Fruit fly (Drosophila melanogaster) whole organism, embryonic: ENCODE measurements around the gene Piezo.

Experiments used
- Antp ChIP-seq: fragments of 200-800 bp; sonication (Bioruptor generic); optimal IDR thresholded peaks from 3 replicates; lab custom pipeline; 2016; ENCODE audit warnings: missing biosample characterization, missing genetic modification characterization
- Asciz ChIP-seq: fragments of 200-800 bp; sonication (Bioruptor generic); optimal IDR thresholded peaks from 2 replicates; lab custom pipeline; 2017; ENCODE audit warnings: missing biosample characterization, mild to moderate bottlenecking, missing genetic modification characterization, missing genetic modification reagents
- Bteb2 ChIP-seq: fragments of 200-800 bp; sonication (Bioruptor generic); optimal IDR thresholded peaks from 2 replicates; lab custom pipeline; 2016; ENCODE audit warnings: missing biosample characterization, missing genetic modification characterization
- C15 ChIP-seq: fragments of 200-800 bp; sonication (Bioruptor generic); IDR thresholded peaks from 3 replicates; pipeline ENCODE4 v1.3.6; 2022; ENCODE audit warnings: missing biosample characterization, missing genetic modification characterization
- CG10431 ChIP-seq: fragments of 200-800 bp; sonication (Bioruptor generic); optimal IDR thresholded peaks from 3 replicates; lab custom pipeline; 2018; ENCODE audit warnings: missing biosample characterization, mild to moderate bottlenecking, missing genetic modification characterization
- CG10565 ChIP-seq: fragments of 200-800 bp; sonication (Bioruptor generic); optimal IDR thresholded peaks from 3 replicates; lab custom pipeline; 2016; ENCODE audit warnings: missing biosample characterization, mild to moderate bottlenecking, missing genetic modification characterization
- CG11560 ChIP-seq: fragments of 200-800 bp; sonication (Bioruptor generic); IDR thresholded peaks from 3 replicates; pipeline ENCODE4 v1.3.6; 2022; ENCODE audit warnings: missing biosample characterization, missing genetic modification characterization
- CG11695 ChIP-seq: fragments of 200-800 bp; sonication (Bioruptor generic); IDR thresholded peaks from 3 replicates; pipeline ENCODE4 v1.3.6; 2022; ENCODE audit warnings: missing biosample characterization, missing genetic modification characterization
- CG15073 ChIP-seq: fragments of 200-800 bp; sonication (Bioruptor generic); optimal IDR thresholded peaks from 2 replicates; lab custom pipeline; 2016; ENCODE audit warnings: missing biosample characterization, missing genetic modification characterization
- CG17912 ChIP-seq: fragments of 200-800 bp; sonication (Bioruptor generic); optimal IDR thresholded peaks from 2 replicates; lab custom pipeline; 2018; ENCODE audit warnings: missing biosample characterization, mild to moderate bottlenecking, missing genetic modification characterization
- CG2889 ChIP-seq: fragments of 200-800 bp; sonication (Bioruptor generic); IDR thresholded peaks from 3 replicates; pipeline ENCODE4 v1.3.6; 2022; ENCODE audit warnings: missing biosample characterization, missing genetic modification characterization
- CG4854 ChIP-seq: fragments of 200-800 bp; sonication (Bioruptor generic); optimal IDR thresholded peaks from 2 replicates; lab custom pipeline; 2016; ENCODE audit warnings: missing biosample characterization, missing genetic modification characterization, inconsistent platforms
- CG7357 ChIP-seq: fragments of 200-800 bp; sonication (Bioruptor generic); IDR thresholded peaks from 3 replicates; pipeline ENCODE4 v1.3.6; 2022; ENCODE audit warnings: missing biosample characterization, missing genetic modification characterization
- CG7963 ChIP-seq: fragments of 200-800 bp; sonication (Bioruptor generic); IDR thresholded peaks from 3 replicates; pipeline ENCODE4 v1.3.6; 2022; ENCODE audit warnings: missing biosample characterization, missing genetic modification characterization; ENCODE audit not compliant: partially characterized antibody
- CG8290 ChIP-seq, 3 experiments: fragments of 200-800 bp; sonication (Bioruptor generic); optimal IDR thresholded peaks; 2 replicates each; lab custom pipeline; 2016 to 2019; ENCODE audit warnings: missing biosample characterization in 3 of 3, missing genetic modification characterization in 3 of 3, mild to moderate bottlenecking in 2 of 3, moderate library complexity in 1 of 3
- CG8478 ChIP-seq: fragments of >200 bp; optimal IDR thresholded peaks from 2 replicates; lab custom pipeline; 2018
- CG9817 ChIP-seq: fragments of 200-800 bp; sonication (Bioruptor generic); optimal IDR thresholded peaks from 2 replicates; lab custom pipeline; 2018; ENCODE audit warnings: missing biosample characterization, mild to moderate bottlenecking, missing genetic modification characterization, moderate library complexity
- Chrac-16 ChIP-seq: fragments of 200-800 bp; sonication (Bioruptor generic); optimal IDR thresholded peaks from 3 replicates; lab custom pipeline; 2016; ENCODE audit warnings: missing biosample characterization, missing genetic modification characterization
- CoRest ChIP-seq: fragments of 200-800 bp; sonication (Bioruptor generic); optimal IDR thresholded peaks from 3 replicates; lab custom pipeline; 2018; ENCODE audit warnings: missing biosample characterization, mild to moderate bottlenecking, missing genetic modification characterization, moderate library complexity
- D19A ChIP-seq: fragments of 200-800 bp; optimal IDR thresholded peaks from 3 replicates; lab custom pipeline; 2019; ENCODE audit warnings: missing biosample characterization, mild to moderate bottlenecking, missing genetic modification characterization, moderate library complexity
- Dfd ChIP-seq, 2 experiments: fragments of >200 bp; optimal IDR thresholded peaks; 2 replicates each; lab custom pipeline; 2017; ENCODE audit warnings: missing biosample characterization in 2 of 2, missing genetic modification characterization in 2 of 2
- Dll ChIP-seq: fragments of 200-800 bp; sonication (Bioruptor generic); IDR thresholded peaks from 4 replicates; pipeline ENCODE4 v1.3.6; 2022; ENCODE audit warnings: missing biosample characterization, missing genetic modification characterization; ENCODE audit not compliant: partially characterized antibody
- Doc3 ChIP-seq: fragments of 200-800 bp; sonication (Bioruptor generic); IDR thresholded peaks from 3 replicates; pipeline ENCODE4 v1.3.6; 2022; ENCODE audit warnings: missing biosample characterization, missing genetic modification characterization; ENCODE audit not compliant: partially characterized antibody
- ERR ChIP-seq: fragments of 200-800 bp; sonication (Bioruptor generic); optimal IDR thresholded peaks from 2 replicates; lab custom pipeline; 2016; ENCODE audit warnings: missing biosample characterization, missing genetic modification characterization
- Elba2 ChIP-seq: fragments of 200-800 bp; sonication (Bioruptor generic); optimal IDR thresholded peaks from 3 replicates; lab custom pipeline; 2016; ENCODE audit warnings: missing biosample characterization, missing genetic modification characterization
- HLH4C ChIP-seq: fragments of 200-800 bp; sonication (Bioruptor generic); IDR thresholded peaks from 3 replicates; pipeline ENCODE4 v1.3.6; 2022; ENCODE audit warnings: missing biosample characterization, missing genetic modification characterization; ENCODE audit not compliant: partially characterized antibody
- Mes4 ChIP-seq: fragments of 200-800 bp; sonication (Bioruptor generic); optimal IDR thresholded peaks from 2 replicates; lab custom pipeline; 2016; ENCODE audit warnings: missing biosample characterization, missing genetic modification characterization
- Mrtf ChIP-seq: fragments of 200-800 bp; sonication (Bioruptor generic); IDR thresholded peaks from 3 replicates; pipeline ENCODE4 v1.3.6; 2022; ENCODE audit warnings: missing biosample characterization, missing genetic modification characterization
- Nf-YA ChIP-seq: fragments of 200-800 bp; sonication (Bioruptor generic); IDR thresholded peaks from 2 replicates; pipeline ENCODE4 v1.3.6; 2022; ENCODE audit warnings: missing biosample characterization, missing genetic modification characterization
- Poxn ChIP-seq: fragments of 200-800 bp; sonication (Bioruptor generic); IDR thresholded peaks from 2 replicates; pipeline ENCODE4 v1.3.6; 2022; ENCODE audit warnings: missing biosample characterization, missing genetic modification characterization
- Rx ChIP-seq: fragments of 200-800 bp; sonication (Bioruptor generic); IDR thresholded peaks from 2 replicates; pipeline ENCODE4 v1.3.6; 2022; ENCODE audit warnings: missing biosample characterization, missing genetic modification characterization
- Side ChIP-seq: fragments of 200-800 bp; sonication (Bioruptor generic); optimal IDR thresholded peaks from 2 replicates; lab custom pipeline; 2016; ENCODE audit warnings: missing biosample characterization, missing genetic modification characterization
- Trl ChIP-seq, 3 experiments: fragments of >200 bp in 2 of 3; fragments of 200-800 bp in 1 of 3; sonication (Bioruptor generic) in 1 of 3; optimal IDR thresholded peaks; 2 replicates in 1 of 3; 3 replicates in 2 of 3; lab custom pipeline; 2016 to 2017; ENCODE audit warnings: missing biosample characterization in 1 of 3, missing genetic modification characterization in 1 of 3
- btn ChIP-seq: fragments of 200-800 bp; sonication (Bioruptor generic); optimal IDR thresholded peaks from 2 replicates; lab custom pipeline; 2016; ENCODE audit warnings: missing biosample characterization, missing genetic modification characterization
- fd64A ChIP-seq: fragments of 200-800 bp; sonication (Bioruptor generic); optimal IDR thresholded peaks from 3 replicates; lab custom pipeline; 2018; ENCODE audit warnings: missing biosample characterization, mild to moderate bottlenecking, missing genetic modification characterization
- fd96Cb ChIP-seq: fragments of 200-800 bp; sonication (Bioruptor generic); optimal IDR thresholded peaks from 2 replicates; lab custom pipeline; 2018; ENCODE audit warnings: missing biosample characterization, mild to moderate bottlenecking, missing genetic modification characterization, moderate library complexity
- gem ChIP-seq: fragments of 200-800 bp; sonication (Bioruptor generic); optimal IDR thresholded peaks from 2 replicates; lab custom pipeline; 2019; ENCODE audit warnings: missing biosample characterization, mild to moderate bottlenecking, missing genetic modification characterization, moderate library complexity
- gt ChIP-seq: fragments of 200-800 bp; sonication (Bioruptor generic); IDR thresholded peaks from 2 replicates; pipeline ENCODE4 v1.3.6; 2022; ENCODE audit warnings: missing biosample characterization, missing genetic modification characterization
- lov ChIP-seq, 2 experiments: fragments of 200-800 bp in 1 of 2; fragments of >200 bp in 1 of 2; sonication (Bioruptor generic) in 1 of 2; IDR thresholded peaks in 1 of 2; optimal IDR thresholded peaks in 1 of 2; 2 replicates in 1 of 2; 3 replicates in 1 of 2; pipeline versions ENCODE4 v1.3.6 to Lab custom; 2017 to 2022; ENCODE audit warnings: missing biosample characterization in 1 of 2, missing genetic modification characterization in 1 of 2
- maf-S ChIP-seq: fragments of 200-800 bp; sonication (Bioruptor generic); optimal IDR thresholded peaks from 2 replicates; lab custom pipeline; 2016; ENCODE audit warnings: missing biosample characterization, missing genetic modification characterization
- nerfin-1 ChIP-seq: fragments of 200-800 bp; sonication (Bioruptor generic); optimal IDR thresholded peaks from 3 replicates; lab custom pipeline; 2019; ENCODE audit warnings: missing biosample characterization, mild to moderate bottlenecking, missing genetic modification characterization, moderate library complexity
- odd ChIP-seq: fragments of 200-800 bp; sonication (Bioruptor generic); optimal IDR thresholded peaks from 2 replicates; lab custom pipeline; 2017; ENCODE audit warnings: missing biosample characterization, mild to moderate bottlenecking, missing genetic modification characterization
- ranshi ChIP-seq: fragments of 200-800 bp; sonication (Bioruptor generic); IDR thresholded peaks from 2 replicates; pipeline ENCODE4 v1.3.6; 2022; ENCODE audit warnings: missing biosample characterization, missing genetic modification characterization
- shn ChIP-seq: fragments of 200-800 bp; sonication (Bioruptor generic); optimal IDR thresholded peaks from 3 replicates; lab custom pipeline; 2016; ENCODE audit warnings: missing biosample characterization, missing genetic modification characterization
- sqz ChIP-seq: fragments of 200-800 bp; sonication (Bioruptor generic); optimal IDR thresholded peaks from 3 replicates; lab custom pipeline; 2018; ENCODE audit warnings: missing biosample characterization, mild to moderate bottlenecking, missing genetic modification characterization
- tin ChIP-seq: fragments of 200-800 bp; sonication (Bioruptor generic); optimal IDR thresholded peaks from 3 replicates; lab custom pipeline; 2016; ENCODE audit warnings: missing biosample characterization, missing genetic modification characterization
- trh ChIP-seq: fragments of 200-800 bp; sonication (Bioruptor generic); optimal IDR thresholded peaks from 2 replicates; lab custom pipeline; 2016; ENCODE audit warnings: missing biosample characterization, missing genetic modification characterization
- wek ChIP-seq: fragments of 200-800 bp; sonication (Bioruptor generic); optimal IDR thresholded peaks from 3 replicates; lab custom pipeline; 2018; ENCODE audit warnings: missing biosample characterization, mild to moderate bottlenecking, missing genetic modification characterization, moderate library complexity
- z ChIP-seq: fragments of 200-800 bp; sonication (Bioruptor generic); IDR thresholded peaks from 3 replicates; pipeline ENCODE4 v1.3.6; 2022; ENCODE audit warnings: missing biosample characterization, missing genetic modification characterization

Gene Piezo

dm6 chr2L:8212666-8213270 lies 49.9 kb downstream of the Piezo start, which contains the start of the genes CG8372 and CG8360 (continued):
- TF ChIP-seq Chrac-16 (GFP tag; lab: Kevin White, UChicago), result peak; percentile 99
- peak; percentile 99 for TF ChIP-seq tin (GFP tag; lab: Kevin White, UChicago)
- TF ChIP-seq fd64A (GFP tag; lab: Kevin White, UChicago), result peak; percentile 96
- TF ChIP-seq HLH4C, result 0 out of 3 replicates have a peak, but pooled peaks have one; percentile 20
- peak; percentile 99 for TF ChIP-seq Elba2 (GFP tag; lab: Kevin White, UChicago)
- TF ChIP-seq maf-S (GFP tag; lab: Kevin White, UChicago), result peak; percentile 99
- TF ChIP-seq CG10431 (GFP tag; lab: Kevin White, UChicago), result peak; percentile 92
- TF ChIP-seq ERR, result peak; percentile 99
- peak; percentile 22; the same call in 1 of the 3 replicates for TF ChIP-seq Doc3 (GFP tag; lab: Robert Waterston, UW)
- TF ChIP-seq sqz (GFP tag; lab: Kevin White, UChicago), result peak; percentile 96
- TF ChIP-seq CG7357 (GFP tag; lab: Robert Waterston, UW), result peak; percentile 95
- no peak for TF ChIP-seq Trl (optimal IDR thresholded peaks at IDR 0.05; lab: Kevin White, UChicago)
- peak; percentile 99 for TF ChIP-seq Trl (GFP tag; optimal IDR thresholded peaks at IDR 0.05; lab: Kevin White, UChicago)
- peak; percentile 97 for TF ChIP-seq C15 (GFP tag; lab: Robert Waterston, UW)
- TF ChIP-seq Bteb2 (GFP tag; lab: Kevin White, UChicago), result peak; percentile 99
- TF ChIP-seq CG9817 (tag; lab: Kevin White, UChicago), result peak; percentile 98
- TF ChIP-seq CG2889, result peak; percentile 99
- TF ChIP-seq Antp (GFP tag; lab: Kevin White, UChicago), result peak; percentile 99
- TF ChIP-seq CoRest (tag; lab: Kevin White, UChicago), result peak; percentile 98
- peak; percentile 97 for TF ChIP-seq Nf-YA (GFP tag; lab: Robert Waterston, UW)
- TF ChIP-seq gt (GFP tag; lab: Robert Waterston, UW), result peak; percentile 97
- TF ChIP-seq CG10565, result peak; percentile 97
- peak; percentile 98 for TF ChIP-seq Mes4 (GFP tag; lab: Kevin White, UChicago)
- TF ChIP-seq fd96Cb (tag; lab: Kevin White, UChicago), result peak; percentile 98
- TF ChIP-seq btn (GFP tag; lab: Kevin White, UChicago), result peak; percentile 98
- peak; percentile 99 for TF ChIP-seq shn (GFP tag; lab: Kevin White, UChicago)
- peak; percentile 99 for TF ChIP-seq Side (GFP tag; lab: Kevin White, UChicago)
- TF ChIP-seq Rx (GFP tag; lab: Robert Waterston, UW), result peak; percentile 99
- peak; percentile 97 for TF ChIP-seq odd (GFP tag; lab: Kevin White, UChicago)
- peak; percentile 98 for TF ChIP-seq trh (GFP tag; lab: Kevin White, UChicago)
- peak; percentile 91 for TF ChIP-seq wek
- TF ChIP-seq Poxn, result peak; percentile 91
- TF ChIP-seq z (GFP tag; lab: Robert Waterston, UW), result peak; percentile 84
- TF ChIP-seq CG8290 (GFP tag; optimal IDR thresholded peaks at IDR 0.05; lab: Kevin White, UChicago), result peak; percentile 98
- peak; percentile 89 to 97 for TF ChIP-seq CG8290 (tag; optimal IDR thresholded peaks at IDR 0.05; lab: Kevin White, UChicago)
- no peak for TF ChIP-seq CG7963 (GFP tag; lab: Robert Waterston, UW)
- TF ChIP-seq CG11560 (tag; lab: Robert Waterston, UW), result peak; percentile 93
- peak; percentile 94 for TF ChIP-seq CG17912 (GFP tag; lab: Kevin White, UChicago)
- TF ChIP-seq ranshi (GFP tag; lab: Robert Waterston, UW), result peak; percentile 99
- no peak for TF ChIP-seq CG8478 (lab: Kevin White, UChicago)
- TF ChIP-seq Dfd (GFP tag; optimal IDR thresholded peaks at IDR 0.05; lab: Kevin White, UChicago), result no peak
- TF ChIP-seq gem (tag; lab: Kevin White, UChicago), result peak; percentile 99
- no peak for TF ChIP-seq lov (optimal IDR thresholded peaks at IDR 0.05; lab: Kevin White, UChicago)
- TF ChIP-seq lov (GFP tag; IDR thresholded peaks at IDR 0.05; lab: Robert Waterston, UW), result peak; percentile 99
- TF ChIP-seq Mrtf (GFP tag; lab: Robert Waterston, UW), result peak; percentile 99
- TF ChIP-seq CG15073, result peak; percentile 92
- TF ChIP-seq CG11695, result peak; percentile 99
- peak; percentile 93 for TF ChIP-seq D19A (tag; lab: Kevin White, UChicago)
- peak; percentile 97 for TF ChIP-seq Asciz (GFP tag; lab: Kevin White, UChicago)
- peak; percentile 74 for TF ChIP-seq Dll (GFP tag; lab: Robert Waterston, UW)
- peak; percentile 98 for TF ChIP-seq CG4854
- peak; percentile 96 for TF ChIP-seq nerfin-1 (tag; lab: Kevin White, UChicago)
